Fruit fly (Drosophila melanogaster) whole organism, embryonic: ENCODE measurements around the gene GstO2.

Experiments used
- ATbp ChIP-seq: fragments of 200-800 bp; sonication (Bioruptor generic); optimal IDR thresholded peaks from 2 replicates; lab custom pipeline; 2017; ENCODE audit warnings: missing biosample characterization, mild to moderate bottlenecking, missing genetic modification characterization, missing genetic modification reagents
- Asciz ChIP-seq: fragments of 200-800 bp; sonication (Bioruptor generic); optimal IDR thresholded peaks from 2 replicates; lab custom pipeline; 2017; ENCODE audit warnings: missing biosample characterization, mild to moderate bottlenecking, missing genetic modification characterization, missing genetic modification reagents
- Bdp1 ChIP-seq: fragments of 200-800 bp; sonication (Bioruptor generic); optimal IDR thresholded peaks from 3 replicates; lab custom pipeline; 2016; ENCODE audit warnings: missing biosample characterization, missing genetic modification characterization
- C15 ChIP-seq: fragments of 200-800 bp; sonication (Bioruptor generic); IDR thresholded peaks from 3 replicates; pipeline ENCODE4 v1.3.6; 2022; ENCODE audit warnings: missing biosample characterization, missing genetic modification characterization
- CG10267 ChIP-seq: fragments of 200-800 bp; sonication (Bioruptor generic); optimal IDR thresholded peaks from 2 replicates; lab custom pipeline; 2018; ENCODE audit warnings: missing biosample characterization, mild to moderate bottlenecking, missing genetic modification characterization, moderate library complexity
- CG11093 ChIP-seq: fragments of 200-800 bp; sonication (Bioruptor generic); IDR thresholded peaks from 3 replicates; pipeline ENCODE4 v1.3.6; 2022; ENCODE audit warnings: missing biosample characterization, missing genetic modification characterization
- CG12299 ChIP-seq: fragments of 200-800 bp; sonication (Bioruptor generic); optimal IDR thresholded peaks from 2 replicates; lab custom pipeline; 2018; ENCODE audit warnings: missing biosample characterization, mild to moderate bottlenecking, missing genetic modification characterization
- CG1233 ChIP-seq: fragments of 200-800 bp; sonication (Bioruptor generic); optimal IDR thresholded peaks from 4 replicates; lab custom pipeline; 2018; ENCODE audit warnings: missing biosample characterization, mild to moderate bottlenecking, missing genetic modification characterization
- CG13123 ChIP-seq: fragments of 200-800 bp; sonication (Bioruptor generic); optimal IDR thresholded peaks from 2 replicates; lab custom pipeline; 2016; ENCODE audit warnings: missing biosample characterization, missing genetic modification characterization
- CG16863 ChIP-seq: fragments of 200-800 bp; sonication (Bioruptor generic); optimal IDR thresholded peaks from 3 replicates; lab custom pipeline; 2016; ENCODE audit warnings: missing biosample characterization, missing genetic modification characterization
- CG17328 ChIP-seq: fragments of 200-800 bp; sonication (Bioruptor generic); IDR thresholded peaks from 2 replicates; pipeline ENCODE4 v1.3.6; 2022; ENCODE audit warnings: missing biosample characterization, missing genetic modification characterization
- CG3838 ChIP-seq: fragments of 200-800 bp; sonication (Bioruptor generic); optimal IDR thresholded peaks from 3 replicates; lab custom pipeline; 2016; ENCODE audit warnings: missing biosample characterization, missing genetic modification characterization
- CG7839 ChIP-seq: fragments of 200-800 bp; sonication (Bioruptor generic); optimal IDR thresholded peaks from 3 replicates; lab custom pipeline; 2018; ENCODE audit warnings: missing biosample characterization, mild to moderate bottlenecking, missing genetic modification characterization, moderate library complexity
- CG9437 ChIP-seq: fragments of 200-800 bp; sonication (Bioruptor generic); optimal IDR thresholded peaks from 2 replicates; lab custom pipeline; 2018; ENCODE audit warnings: missing biosample characterization, mild to moderate bottlenecking, missing genetic modification characterization
- CkIIα-i1 ChIP-seq: fragments of 200-800 bp; sonication (Bioruptor generic); IDR thresholded peaks from 2 replicates; pipeline ENCODE4 v1.3.6; 2022; ENCODE audit warnings: missing biosample characterization, missing genetic modification characterization
- Dad ChIP-seq: fragments of 200-800 bp; sonication (Bioruptor generic); optimal IDR thresholded peaks from 3 replicates; lab custom pipeline; 2016; ENCODE audit warnings: missing biosample characterization, missing genetic modification characterization
- Fer3 ChIP-seq: fragments of 200-800 bp; sonication (Bioruptor generic); optimal IDR thresholded peaks from 2 replicates; lab custom pipeline; 2018; ENCODE audit warnings: missing biosample characterization, mild to moderate bottlenecking, missing genetic modification characterization, moderate library complexity
- HLH3B ChIP-seq: fragments of 200-800 bp; sonication (Bioruptor generic); IDR thresholded peaks from 2 replicates; pipeline ENCODE4 v1.3.6; 2022; ENCODE audit warnings: missing biosample characterization, missing genetic modification characterization
- Hr39 ChIP-seq: fragments of >200 bp; optimal IDR thresholded peaks from 2 replicates; lab custom pipeline; 2017
- Hr51 ChIP-seq, 2 experiments: fragments of 200-800 bp; sonication (Bioruptor generic); optimal IDR thresholded peaks; 2 replicates in 1 of 2; 3 replicates in 1 of 2; lab custom pipeline; 2016 to 2018; ENCODE audit warnings: missing biosample characterization in 2 of 2, missing genetic modification characterization in 2 of 2, mild to moderate bottlenecking in 1 of 2, moderate library complexity in 1 of 2
- Jarid2 ChIP-seq: fragments of 200-800 bp; sonication (Bioruptor generic); optimal IDR thresholded peaks from 3 replicates; lab custom pipeline; 2017; ENCODE audit warnings: mild to moderate bottlenecking, missing biosample characterization, missing genetic modification reagents, missing genetic modification characterization
- Lim3 ChIP-seq: fragments of 200-800 bp; sonication (Bioruptor generic); IDR thresholded peaks from 2 replicates; pipeline ENCODE4 v1.3.6; 2022; ENCODE audit warnings: missing biosample characterization, missing genetic modification characterization
- Mad ChIP-seq: fragments of 200-800 bp; sonication (Bioruptor generic); optimal IDR thresholded peaks from 2 replicates; lab custom pipeline; 2016; ENCODE audit warnings: missing biosample characterization, missing genetic modification characterization
- Neu2 ChIP-seq: fragments of 200-800 bp; sonication (Bioruptor generic); optimal IDR thresholded peaks from 3 replicates; lab custom pipeline; 2016; ENCODE audit warnings: missing biosample characterization, missing genetic modification characterization, borderline replicate concordance
- Side ChIP-seq: fragments of 200-800 bp; sonication (Bioruptor generic); optimal IDR thresholded peaks from 2 replicates; lab custom pipeline; 2016; ENCODE audit warnings: missing biosample characterization, missing genetic modification characterization
- Spps ChIP-seq: fragments of 200-800 bp; sonication (Bioruptor generic); optimal IDR thresholded peaks from 2 replicates; lab custom pipeline; 2018; ENCODE audit warnings: missing biosample characterization, mild to moderate bottlenecking, missing genetic modification characterization
- Sry-β ChIP-seq: fragments of 200-800 bp; sonication (Bioruptor generic); optimal IDR thresholded peaks from 2 replicates; lab custom pipeline; 2018; ENCODE audit warnings: missing biosample characterization, mild to moderate bottlenecking, missing genetic modification characterization, moderate library complexity
- TFAM ChIP-seq: fragments of 200-800 bp; sonication (Bioruptor generic); optimal IDR thresholded peaks from 2 replicates; lab custom pipeline; 2017; ENCODE audit warnings: missing biosample characterization, missing genetic modification characterization, inconsistent platforms
- Tbp ChIP-seq: fragments of >200 bp; optimal IDR thresholded peaks from 2 replicates; lab custom pipeline; 2018; ENCODE audit warnings: missing biosample characterization, missing genetic modification characterization
- al ChIP-seq: fragments of 200-800 bp; sonication (Bioruptor generic); IDR thresholded peaks from 2 replicates; pipeline ENCODE4 v1.3.6; 2022; ENCODE audit warnings: missing biosample characterization, missing genetic modification characterization
- ato ChIP-seq: fragments of 200-800 bp; sonication (Bioruptor generic); IDR thresholded peaks from 2 replicates; pipeline ENCODE4 v1.3.6; 2022; ENCODE audit warnings: missing biosample characterization, missing genetic modification characterization; ENCODE audit not compliant: partially characterized antibody
- btn ChIP-seq: fragments of 200-800 bp; sonication (Bioruptor generic); optimal IDR thresholded peaks from 2 replicates; lab custom pipeline; 2016; ENCODE audit warnings: missing biosample characterization, missing genetic modification characterization
- dysf ChIP-seq: fragments of 200-800 bp; sonication (Bioruptor generic); IDR thresholded peaks from 3 replicates; pipeline ENCODE4 v1.3.6; 2022; ENCODE audit warnings: missing biosample characterization, missing genetic modification characterization
- ewg ChIP-seq: fragments of 200-800 bp; sonication (Bioruptor generic); optimal IDR thresholded peaks from 3 replicates; lab custom pipeline; 2017; ENCODE audit warnings: mild to moderate bottlenecking, missing biosample characterization, missing genetic modification reagents, missing genetic modification characterization
- fd102C ChIP-seq: fragments of 200-800 bp; sonication (Bioruptor generic); optimal IDR thresholded peaks from 2 replicates; lab custom pipeline; 2018; ENCODE audit warnings: missing biosample characterization, mild to moderate bottlenecking, missing genetic modification characterization, moderate library complexity
- hth ChIP-seq: fragments of >200 bp; optimal IDR thresholded peaks from 2 replicates; lab custom pipeline; 2017; ENCODE audit warnings: inconsistent platforms
- kay ChIP-seq: fragments of 200-800 bp; sonication (Bioruptor generic); optimal IDR thresholded peaks from 2 replicates; lab custom pipeline; 2016; ENCODE audit warnings: missing biosample characterization, missing genetic modification characterization
- ken ChIP-seq: fragments of 200-800 bp; sonication (Bioruptor generic); IDR thresholded peaks from 3 replicates; pipeline ENCODE4 v1.3.6; 2022; ENCODE audit warnings: missing biosample characterization, missing genetic modification characterization
- lilli ChIP-seq: fragments of 200-800 bp; sonication (Bioruptor generic); optimal IDR thresholded peaks from 3 replicates; lab custom pipeline; 2016; ENCODE audit warnings: missing biosample characterization, missing genetic modification characterization
- mam ChIP-seq: fragments of 200-800 bp; sonication (Bioruptor generic); optimal IDR thresholded peaks from 3 replicates; lab custom pipeline; 2016; ENCODE audit warnings: missing biosample characterization, missing genetic modification characterization
- onecut ChIP-seq: fragments of 200-800 bp; sonication (Bioruptor generic); IDR thresholded peaks from 2 replicates; pipeline ENCODE4 v1.3.6; 2022; ENCODE audit warnings: missing biosample characterization, missing genetic modification characterization
- peb ChIP-seq: fragments of 200-800 bp; sonication (Bioruptor generic); IDR thresholded peaks from 2 replicates; pipeline ENCODE4 v1.3.6; 2022; ENCODE audit warnings: missing biosample characterization, missing genetic modification characterization
- pfk ChIP-seq: fragments of 200-800 bp; sonication (Bioruptor generic); optimal IDR thresholded peaks from 2 replicates; lab custom pipeline; 2018; ENCODE audit warnings: missing biosample characterization, mild to moderate bottlenecking, missing genetic modification characterization, moderate library complexity
- sc ChIP-seq, 3 experiments: fragments of >200 bp in 2 of 3; fragments of 200-800 bp in 1 of 3; sonication (Bioruptor generic) in 1 of 3; optimal IDR thresholded peaks; 2 replicates in 2 of 3; 3 replicates in 1 of 3; lab custom pipeline; 2017; ENCODE audit warnings: mild to moderate bottlenecking in 1 of 3, missing biosample characterization in 1 of 3, missing genetic modification characterization in 1 of 3, missing genetic modification reagents in 1 of 3
- scrt ChIP-seq: fragments of 200-800 bp; sonication (Bioruptor generic); optimal IDR thresholded peaks from 2 replicates; lab custom pipeline; 2018; ENCODE audit warnings: missing biosample characterization, mild to moderate bottlenecking, missing genetic modification characterization, moderate library complexity
- sens-2 ChIP-seq: fragments of 200-800 bp; sonication (Bioruptor generic); IDR thresholded peaks from 2 replicates; pipeline ENCODE4 v1.3.6; 2022; ENCODE audit warnings: missing biosample characterization, missing genetic modification characterization
- stc ChIP-seq: fragments of 200-800 bp; sonication (Bioruptor generic); IDR thresholded peaks from 2 replicates; pipeline ENCODE4 v1.3.6; 2022; ENCODE audit warnings: missing biosample characterization, missing genetic modification characterization
- tna ChIP-seq: fragments of 200-800 bp; sonication (Bioruptor generic); IDR thresholded peaks from 2 replicates; pipeline ENCODE4 v1.3.6; 2022; ENCODE audit warnings: missing biosample characterization, missing genetic modification characterization; ENCODE audit not compliant: partially characterized antibody
- trem ChIP-seq: fragments of 200-800 bp; optimal IDR thresholded peaks from 3 replicates; lab custom pipeline; 2019; ENCODE audit warnings: missing biosample characterization, mild to moderate bottlenecking, missing genetic modification characterization, moderate library complexity
- zfh2 ChIP-seq: fragments of 200-800 bp; sonication (Bioruptor generic); optimal IDR thresholded peaks from 2 replicates; lab custom pipeline; 2016; ENCODE audit warnings: missing biosample characterization, missing genetic modification characterization

Gene GstO2

dm6 chr3L:8549183-8549890, 26.0 kb upstream of the GstO2 start (continued):
- TF ChIP-seq peb (GFP tag; lab: Robert Waterston, UW) (no peak), C15 (GFP tag; lab: Robert Waterston, UW) (no peak), Spps (tag; lab: Kevin White, UChicago) (peak; percentile 7), tna (GFP tag; lab: Robert Waterston, UW) (no peak), CG3838 (GFP tag; lab: Kevin White, UChicago) (no peak), btn (GFP tag; lab: Kevin White, UChicago) (peak; percentile 42), kay (no peak), pfk (GFP tag; lab: Kevin White, UChicago) (no peak), CG11093 (GFP tag; lab: Robert Waterston, UW) (peak; percentile 31; the same call in 1 of the 3 replicates), ATbp (GFP tag; lab: Kevin White, UChicago) (peak; percentile 70), Hr39 (no peak), Side (GFP tag; lab: Kevin White, UChicago) (no peak), Bdp1 (no peak), CG1233 (GFP tag; lab: Kevin White, UChicago) (peak; percentile 26), Mad (GFP tag; lab: Kevin White, UChicago) (no peak), al (0 out of 2 replicates have a peak, but pooled peaks have one; percentile 13), HLH3B (GFP tag; lab: Robert Waterston, UW) (no peak), Neu2 (GFP tag; lab: Kevin White, UChicago) (no peak), CG9437 (GFP tag; lab: Kevin White, UChicago) (peak; percentile 34), Jarid2 (GFP tag; lab: Kevin White, UChicago) (peak; percentile 0), stc (GFP tag; lab: Robert Waterston, UW) (peak; percentile 66), onecut (GFP tag; lab: Robert Waterston, UW) (peak; percentile 16; the same call in 1 of the 2 replicates), zfh2 (no peak), Lim3 (GFP tag; lab: Robert Waterston, UW) (no peak), Fer3 (tag; lab: Kevin White, UChicago) (peak; percentile 32), CG13123 (GFP tag; lab: Kevin White, UChicago) (no peak), CG17328 (peak; percentile 13; the same call in 1 of the 2 replicates), CG10267 (peak; percentile 57), sens-2 (peak; percentile 45; the same call in 1 of the 2 replicates), sc (optimal IDR thresholded peaks at IDR 0.05; lab: Kevin White, UChicago) (no peak), sc (GFP tag; optimal IDR thresholded peaks at IDR 0.05; lab: Kevin White, UChicago) (no peak), dysf (GFP tag; lab: Robert Waterston, UW) (peak; percentile 66; the same call in 2 of the 3 replicates), hth (lab: Kevin White, UChicago) (no peak), trem (peak; percentile 53), ken (no peak), Sry-β (GFP tag; lab: Kevin White, UChicago) (no peak), ewg (GFP tag; lab: Kevin White, UChicago) (peak; percentile 12), Hr51 (GFP tag; optimal IDR thresholded peaks at IDR 0.05; lab: Kevin White, UChicago) (peak in 1 of 2 experiments; percentile 56), Asciz (peak; percentile 48), CG16863 (GFP tag; lab: Kevin White, UChicago) (peak; percentile 11), CkIIα-i1 (no peak), fd102C (GFP tag; lab: Kevin White, UChicago) (peak; percentile 11), TFAM (GFP tag; lab: Kevin White, UChicago) (no peak), scrt (no peak), CG12299 (tag; lab: Kevin White, UChicago) (peak; percentile 49), mam (peak; percentile 31), ato (GFP tag; lab: Robert Waterston, UW) (no peak), lilli (GFP tag; lab: Kevin White, UChicago) (peak; percentile 26), Tbp (GFP tag; lab: Kevin White, UChicago) (no peak), Dad (GFP tag; lab: Kevin White, UChicago) (no peak), CG7839 (tag; lab: Kevin White, UChicago) (peak; percentile 60)
